Worm (Caenorhabditis elegans) whole organism, L1 larva: ENCODE results near the gene pyk-2.

Experiments
- ces-1 ChIP-seq: fragments of 150-350 bp; optimal IDR thresholded peaks from 2 replicates; lab custom pipeline; 2014; ENCODE audit warnings: missing biosample characterization, missing genetic modification reagents, missing genetic modification characterization
- fkh-4 ChIP-seq: sonication (generic microtip); optimal IDR thresholded peaks from 2 replicates; lab custom pipeline; 2016; ENCODE audit warnings: missing compliant biosample characterization, missing genetic modification characterization, borderline replicate concordance
- fos-1 ChIP-seq: fragments of 150-350 bp; optimal IDR thresholded peaks from 2 replicates; lab custom pipeline; 2014; ENCODE audit warnings: missing biosample characterization, missing genetic modification characterization
- lin-15B ChIP-seq: fragments of 150-350 bp; sonication (generic microtip); optimal IDR thresholded peaks from 3 replicates; lab custom pipeline; 2014; ENCODE audit warnings: missing biosample characterization, missing genetic modification characterization
- nhr-19 ChIP-seq: fragments of 200-800 bp; sonication (Bioruptor generic); conservative IDR thresholded peaks from 2 replicates; pipeline ENCODE4 v1.3.6; 2022; ENCODE audit warnings: missing genetic modification characterization, missing compliant biosample characterization
- nhr-84 ChIP-seq: sonication (generic microtip); optimal IDR thresholded peaks from 2 replicates; lab custom pipeline; 2017; ENCODE audit warnings: missing biosample characterization, missing genetic modification characterization

DNA sequence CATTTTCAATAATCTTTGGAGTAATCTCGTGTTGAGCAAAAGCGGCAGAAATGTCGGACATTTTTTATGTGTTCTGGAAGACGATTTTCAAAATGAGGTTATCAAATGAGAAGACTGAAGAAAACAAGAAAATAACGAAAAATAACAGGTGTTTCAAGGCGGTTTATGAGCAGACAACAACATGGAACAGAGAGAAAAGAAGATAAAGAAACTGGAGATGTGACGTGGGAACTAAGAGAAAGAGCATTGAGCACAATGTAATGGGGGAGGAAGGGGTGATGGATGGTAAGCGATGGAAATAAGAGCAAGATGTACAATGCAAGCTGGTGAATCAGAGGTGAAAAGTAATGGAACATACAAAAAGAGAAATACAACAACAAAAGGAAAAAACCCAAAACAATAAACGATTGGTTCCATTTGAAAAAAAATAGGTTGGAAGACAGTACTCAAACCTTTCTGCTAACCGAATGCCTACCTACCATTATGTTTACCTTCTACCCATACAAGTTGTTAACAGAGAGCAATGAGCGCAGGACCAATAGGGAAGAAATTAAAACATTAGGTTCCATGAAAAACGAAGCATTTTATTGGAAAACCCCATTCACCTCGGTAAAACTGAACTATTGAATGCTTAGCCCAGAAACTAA, 48.0 kb downstream of the pyk-2 start, which contains the start of gene Y69E1A.5:
- TF ChIP-seq ces-1 (GFP tag; lab: Kevin White, UChicago) (no peak), nhr-19 (GFP tag; lab: Robert Waterston, UW) (no peak), lin-15B (no peak), nhr-84 (tag; lab: Kevin White, UChicago) (no peak), fkh-4 (no peak), fos-1 (no peak)
